In the genomic region with DNA sequence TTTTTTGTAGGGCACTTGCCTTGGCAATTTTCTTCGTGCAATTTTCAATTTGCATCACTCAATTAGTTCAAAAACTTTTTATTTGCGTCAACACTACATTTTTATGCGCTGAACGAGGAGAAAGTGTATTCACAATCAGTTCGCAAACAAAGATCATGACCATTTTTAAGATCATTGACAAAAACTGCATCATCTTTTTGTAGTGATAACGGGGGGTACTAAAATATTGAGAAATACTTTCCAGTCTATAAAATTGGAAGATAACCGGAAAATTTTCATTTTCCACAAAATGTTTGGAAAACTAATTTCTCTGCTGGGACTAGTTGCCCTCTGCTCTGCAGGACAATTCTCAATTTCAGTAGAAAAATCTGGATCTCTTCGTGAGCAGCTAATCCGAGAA, we compare ENCODE assay signal across 5 worm cellular contexts.
TF ChIP-seq lines count a peak whose summit lies in the region.

A gene (plus strand): TSS at position 276 of the 400 bp plus-strand sequence.

TF ChIP-seq in whole organism, L1 larva, 84 proteins besides CTCF, POLR2A, EP300 and RAD21:
- TF ChIP-seq elt-2 (tag; optimal IDR thresholded peaks at IDR 0.05; lab: Kevin White, UChicago) (peak; percentile 60), snu-23 (GFP tag; optimal IDR thresholded peaks at IDR 0.05; lab: Kevin White, UChicago) (no peak)

TF ChIP-seq in whole organism, L2 larva, 48 proteins besides CTCF, POLR2A, EP300 and RAD21:
- TF ChIP-seq fos-1 (tag; optimal IDR thresholded peaks at IDR 0.05; lab: Kevin White, UChicago) (peak; percentile 28), unc-39 (tag; optimal IDR thresholded peaks at IDR 0.05; lab: Kevin White, UChicago) (no peak), ztf-4 (tag; optimal IDR thresholded peaks at IDR 0.05; lab: Kevin White, UChicago) (no peak), ama-1 (optimal IDR thresholded peaks at IDR 0.05; lab: Kevin White, UChicago) (no peak), sma-9 (GFP tag; optimal IDR thresholded peaks at IDR 0.05; lab: Kevin White, UChicago) (peak; percentile 45), sma-9 (tag; optimal IDR thresholded peaks at IDR 0.05; lab: Kevin White, UChicago) (no peak), mbf-1 (tag; optimal IDR thresholded peaks at IDR 0.05; lab: Kevin White, UChicago) (no peak)
TF ChIP-seq in whole organism, L2 larva: peak in this region for 2.

TF ChIP-seq in whole organism, L3 larva, 47 proteins besides CTCF, POLR2A, EP300 and RAD21:
- TF ChIP-seq zag-1 (tag; optimal IDR thresholded peaks at IDR 0.05; lab: Kevin White, UChicago) (no peak), lsy-12 (tag; optimal IDR thresholded peaks at IDR 0.05; lab: Kevin White, UChicago) (no peak), ceh-82 (tag; optimal IDR thresholded peaks at IDR 0.05; lab: Kevin White, UChicago) (no peak), tbx-2 (tag; optimal IDR thresholded peaks at IDR 0.05; lab: Kevin White, UChicago) (no peak), elt-2 (tag; optimal IDR thresholded peaks at IDR 0.05; lab: Kevin White, UChicago) (peak; percentile 54)

TF ChIP-seq in whole organism, L4 larva, 104 proteins besides CTCF, POLR2A, EP300 and RAD21:
- TF ChIP-seq zip-11 (GFP tag; IDR thresholded peaks at IDR 0.05; lab: Robert Waterston, UW) (no peak), Y5F2A.4 (GFP tag; optimal IDR thresholded peaks at IDR 0.05; lab: Kevin White, UChicago) (no peak), dmd-8 (GFP tag; IDR thresholded peaks at IDR 0.05; lab: Robert Waterston, UW) (no peak), nhr-28 (tag; optimal IDR thresholded peaks at IDR 0.05; lab: Kevin White, UChicago) (peak; percentile 75), daf-16 (GFP tag; optimal IDR thresholded peaks at IDR 0.05; lab: Kevin White, UChicago) (no peak), daf-16 (tag; optimal IDR thresholded peaks at IDR 0.05; lab: Kevin White, UChicago) (peak; percentile 63), tra-1 (GFP tag; IDR thresholded peaks at IDR 0.05; lab: Robert Waterston, UW) (no peak), hmg-1.1 (GFP tag; IDR thresholded peaks at IDR 0.05; lab: Robert Waterston, UW) (no peak), lin-1 (GFP tag; IDR thresholded peaks at IDR 0.05; lab: Robert Waterston, UW) (no peak)

TF ChIP-seq in whole organism, young adult, 124 proteins besides CTCF, POLR2A, EP300 and RAD21:
- TF ChIP-seq nhr-80 (tag; optimal IDR thresholded peaks at IDR 0.05; lab: Kevin White, UChicago), result peak; percentile 9
- no peak for TF ChIP-seq let-607 (tag; optimal IDR thresholded peaks at IDR 0.05; lab: Kevin White, UChicago)
